Worm (Caenorhabditis elegans) whole organism, mixed stage, embryonic: ENCODE results near the gene scl-11.
A peak's percentile ranks its signal among the peaks of the same experiment; 100 is the strongest.

Source experiments
- M03D4.4 ChIP-seq: sonication (generic microtip); optimal IDR thresholded peaks from 2 replicates; lab custom pipeline; 2017; ENCODE audit warnings: mild to moderate bottlenecking, missing genetic modification characterization, missing compliant biosample characterization
- bed-3 ChIP-seq: fragments of 200-800 bp; sonication (Bioruptor generic); optimal IDR thresholded peaks from 3 replicates; lab custom pipeline; 2018; ENCODE audit warnings: mild to moderate bottlenecking, missing genetic modification characterization, moderate library complexity, missing compliant biosample characterization
- blmp-1 ChIP-seq: fragments of 150-350 bp; optimal IDR thresholded peaks from 2 replicates; lab custom pipeline; 2014; ENCODE audit warnings: missing biosample characterization, missing genetic modification characterization
- ceh-39 ChIP-seq: fragments of 150-350 bp; optimal IDR thresholded peaks from 2 replicates; lab custom pipeline; 2014; ENCODE audit warnings: missing biosample characterization, missing genetic modification characterization
- ceh-43 ChIP-seq: fragments of 200-800 bp; sonication (Bioruptor generic); optimal IDR thresholded peaks from 2 replicates; lab custom pipeline; 2018; ENCODE audit warnings: mild to moderate bottlenecking, missing genetic modification characterization, moderate library complexity, missing compliant biosample characterization
- ceh-83 ChIP-seq: fragments of 200-800 bp; sonication (Bioruptor generic); optimal IDR thresholded peaks from 2 replicates; lab custom pipeline; 2018; ENCODE audit warnings: mild to moderate bottlenecking, missing genetic modification characterization, missing compliant biosample characterization
- ces-1 ChIP-seq: fragments of 150-350 bp; optimal IDR thresholded peaks from 2 replicates; lab custom pipeline; 2014; ENCODE audit warnings: missing biosample characterization, missing genetic modification reagents, missing genetic modification characterization
- cnd-1 ChIP-seq: fragments of 200-800 bp; sonication (Bioruptor generic); optimal IDR thresholded peaks from 2 replicates; lab custom pipeline; 2018; ENCODE audit warnings: mild to moderate bottlenecking, missing genetic modification characterization, missing compliant biosample characterization
- drap-1 ChIP-seq: fragments of 200-800 bp; sonication (Bioruptor generic); optimal IDR thresholded peaks from 3 replicates; lab custom pipeline; 2018; ENCODE audit warnings: mild to moderate bottlenecking, missing genetic modification characterization, missing compliant biosample characterization
- elt-3 ChIP-seq: fragments of 150-350 bp; optimal IDR thresholded peaks from 2 replicates; lab custom pipeline; 2014; ENCODE audit warnings: missing biosample characterization, missing genetic modification characterization
- flh-1 ChIP-seq: fragments of 200-800 bp; sonication (Bioruptor generic); optimal IDR thresholded peaks from 2 replicates; lab custom pipeline; 2018; ENCODE audit warnings: mild to moderate bottlenecking, missing genetic modification characterization, moderate library complexity, missing compliant biosample characterization
- ham-2 ChIP-seq: fragments of 200-800 bp; sonication (Bioruptor generic); optimal IDR thresholded peaks from 2 replicates; lab custom pipeline; 2018; ENCODE audit warnings: mild to moderate bottlenecking, missing genetic modification characterization, missing compliant biosample characterization
- hlh-1 ChIP-seq: fragments of 150-350 bp; optimal IDR thresholded peaks from 2 replicates; lab custom pipeline; 2014; ENCODE audit warnings: missing biosample characterization, missing genetic modification reagents, missing genetic modification characterization
- lin-13 ChIP-seq: fragments of 150-350 bp; optimal IDR thresholded peaks from 2 replicates; lab custom pipeline; 2014; ENCODE audit warnings: missing biosample characterization, missing genetic modification characterization
- lin-32 ChIP-seq: fragments of 200-800 bp; sonication (Bioruptor generic); optimal IDR thresholded peaks from 2 replicates; lab custom pipeline; 2018; ENCODE audit warnings: mild to moderate bottlenecking, missing genetic modification characterization, missing compliant biosample characterization
- mab-5 ChIP-seq: fragments of 150-350 bp; optimal IDR thresholded peaks from 2 replicates; lab custom pipeline; 2014; ENCODE audit warnings: missing biosample characterization, missing genetic modification characterization
- mep-1 ChIP-seq: fragments of 150-350 bp; optimal IDR thresholded peaks from 2 replicates; lab custom pipeline; 2017; ENCODE audit warnings: missing biosample characterization, missing genetic modification reagents, missing genetic modification characterization, inconsistent platforms
- mls-2 ChIP-seq: sonication (generic microtip); optimal IDR thresholded peaks from 2 replicates; lab custom pipeline; 2016; ENCODE audit warnings: mild to moderate bottlenecking, missing genetic modification characterization, moderate library complexity, missing compliant biosample characterization
- nhr-12 ChIP-seq: fragments of 150-350 bp; optimal IDR thresholded peaks from 2 replicates; lab custom pipeline; 2014; ENCODE audit warnings: missing biosample characterization, missing genetic modification characterization
- nhr-2 ChIP-seq: fragments of 150-350 bp; optimal IDR thresholded peaks from 2 replicates; lab custom pipeline; 2014; ENCODE audit warnings: missing biosample characterization, missing genetic modification characterization
- nhr-237 ChIP-seq: fragments of 150-350 bp; optimal IDR thresholded peaks from 2 replicates; lab custom pipeline; 2014; ENCODE audit warnings: missing biosample characterization, missing genetic modification characterization
- nhr-28 ChIP-seq: fragments of 150-350 bp; optimal IDR thresholded peaks from 2 replicates; lab custom pipeline; 2014; ENCODE audit warnings: missing biosample characterization, missing genetic modification characterization
- nhr-76 ChIP-seq: sonication (generic microtip); optimal IDR thresholded peaks from 2 replicates; lab custom pipeline; 2017; ENCODE audit warnings: missing biosample characterization, missing genetic modification characterization
- pha-4 ChIP-seq: fragments of 150-350 bp; optimal IDR thresholded peaks from 2 replicates; lab custom pipeline; 2018; ENCODE audit warnings: missing biosample characterization, missing genetic modification reagents, missing genetic modification characterization
- sem-2 ChIP-seq: fragments of 200-800 bp; sonication (Bioruptor generic); optimal IDR thresholded peaks from 2 replicates; lab custom pipeline; 2018; ENCODE audit warnings: mild to moderate bottlenecking, missing genetic modification characterization, missing compliant biosample characterization
- snpc-4 ChIP-seq: fragments of 150-350 bp; optimal IDR thresholded peaks from 2 replicates; lab custom pipeline; 2014; ENCODE audit warnings: missing biosample characterization, missing genetic modification characterization
- sptf-1 ChIP-seq: sonication (generic microtip); optimal IDR thresholded peaks from 2 replicates; lab custom pipeline; 2017; ENCODE audit warnings: mild to moderate bottlenecking, missing genetic modification characterization, moderate library complexity, missing compliant biosample characterization
- tbx-8 ChIP-seq: fragments of 200-800 bp; sonication (Bioruptor generic); optimal IDR thresholded peaks from 2 replicates; lab custom pipeline; 2018; ENCODE audit warnings: mild to moderate bottlenecking, missing genetic modification characterization, moderate library complexity, missing compliant biosample characterization
- unc-120 ChIP-seq: sonication (generic microtip); optimal IDR thresholded peaks from 2 replicates; lab custom pipeline; 2017; ENCODE audit warnings: missing genetic modification characterization, missing compliant biosample characterization; ENCODE audit not compliant: poor library complexity, severe bottlenecking
- unc-39 ChIP-seq: fragments of 150-350 bp; optimal IDR thresholded peaks from 2 replicates; lab custom pipeline; 2014; ENCODE audit warnings: missing biosample characterization, missing genetic modification characterization
- unc-62 ChIP-seq: fragments of 150-350 bp; optimal IDR thresholded peaks from 2 replicates; lab custom pipeline; 2014; ENCODE audit warnings: missing biosample characterization, missing genetic modification reagents, missing genetic modification characterization
- zip-8 ChIP-seq: fragments of 150-350 bp; optimal IDR thresholded peaks from 2 replicates; lab custom pipeline; 2014; ENCODE audit warnings: missing biosample characterization, missing genetic modification characterization
- ztf-11 ChIP-seq: fragments of 150-350 bp; optimal IDR thresholded peaks from 2 replicates; lab custom pipeline; 2014; ENCODE audit warnings: missing biosample characterization, missing genetic modification characterization

The scl-11 gene

DNA sequence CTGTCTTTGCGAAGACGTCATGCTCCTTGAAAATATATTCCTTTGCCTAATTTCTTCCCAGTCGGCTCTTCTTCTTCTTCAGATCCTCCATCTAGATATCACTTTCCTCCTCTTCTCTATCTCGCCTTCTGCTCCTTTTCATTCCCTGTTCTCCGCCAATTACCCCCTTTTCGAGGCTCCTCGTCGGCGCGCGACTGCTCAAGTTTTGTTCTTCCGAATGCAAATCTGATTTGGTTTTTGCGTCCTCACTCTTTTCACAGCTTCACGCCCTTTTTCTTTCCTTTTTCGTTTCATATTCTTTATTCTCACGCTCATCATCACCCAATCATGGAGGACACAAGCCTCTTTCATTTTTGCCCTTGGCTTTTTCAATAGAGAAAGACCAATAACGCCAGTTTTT is 34.4 kb upstream of the scl-11 start:
- TF ChIP-seq nhr-2 (tag; lab: Kevin White, UChicago): no peak
- TF ChIP-seq unc-120 (tag; lab: Kevin White, UChicago): peak; percentile 7
- TF ChIP-seq nhr-12: no peak
- TF ChIP-seq pha-4 (tag; lab: Kevin White, UChicago): no peak
- peak; percentile 76 for TF ChIP-seq ces-1
- TF ChIP-seq M03D4.4 (tag; lab: Kevin White, UChicago): peak; percentile 1
- peak; percentile 36 for TF ChIP-seq sptf-1 (tag; lab: Kevin White, UChicago)
- no peak for TF ChIP-seq nhr-237 (tag; lab: Kevin White, UChicago)
- TF ChIP-seq, all 35 proteins: peak for 4

ce11 chrIV:13021006-13021405 is 30.2 kb upstream of the scl-11 start:
- TF ChIP-seq zip-8 (tag; lab: Kevin White, UChicago) (no peak), elt-3 (no peak), ces-1 (no peak), ceh-39 (no peak), pha-4 (tag; lab: Kevin White, UChicago) (no peak), unc-39 (tag; lab: Kevin White, UChicago) (no peak), blmp-1 (tag; lab: Kevin White, UChicago) (no peak), cnd-1 (tag; lab: Kevin White, UChicago) (no peak), unc-62 (GFP tag; lab: Kevin White, UChicago) (no peak), nhr-12 (no peak), sptf-1 (tag; lab: Kevin White, UChicago) (no peak), hlh-1 (tag; lab: Kevin White, UChicago) (no peak), bed-3 (no peak), mls-2 (no peak), flh-1 (GFP tag; lab: Kevin White, UChicago) (no peak), mep-1 (tag; lab: Kevin White, UChicago) (no peak), ham-2 (GFP tag; lab: Kevin White, UChicago) (no peak), lin-13 (tag; lab: Kevin White, UChicago) (no peak)

DNA sequence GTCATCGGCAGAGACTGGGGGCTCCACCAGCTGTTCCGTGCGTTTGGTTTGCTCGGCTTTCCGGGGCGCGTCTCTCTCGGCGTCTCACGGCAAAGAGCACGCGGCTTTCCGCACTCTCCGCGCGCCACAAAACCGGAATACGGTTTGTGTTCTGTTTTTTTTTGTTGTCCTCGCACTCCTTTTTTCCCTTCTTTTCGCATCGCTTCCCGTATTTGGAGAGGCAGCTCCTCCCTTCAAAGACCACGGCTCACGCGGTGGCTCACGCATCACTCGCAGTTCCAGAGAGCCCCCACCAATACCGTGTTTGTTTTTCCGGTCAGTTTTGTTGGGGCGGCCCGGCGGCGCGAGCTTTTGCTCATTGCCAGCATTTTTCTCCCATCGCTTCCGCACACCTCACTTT is 28.3 kb upstream of the scl-11 start:
- TF ChIP-seq ceh-43 (GFP tag; lab: Kevin White, UChicago): no peak
- TF ChIP-seq nhr-76 (tag; lab: Kevin White, UChicago): no peak
- no peak for TF ChIP-seq ces-1
- peak; percentile 8 for TF ChIP-seq pha-4 (tag; lab: Kevin White, UChicago)
- peak; percentile 51 for TF ChIP-seq sptf-1 (tag; lab: Kevin White, UChicago)
- no peak for TF ChIP-seq hlh-1 (tag; lab: Kevin White, UChicago)
- peak; percentile 27 for TF ChIP-seq drap-1 (GFP tag; lab: Kevin White, UChicago)
- TF ChIP-seq M03D4.4 (tag; lab: Kevin White, UChicago): no peak
- TF ChIP-seq unc-120 (tag; lab: Kevin White, UChicago): peak; percentile 31
- no peak for TF ChIP-seq sem-2 (GFP tag; lab: Kevin White, UChicago)
- TF ChIP-seq flh-1 (GFP tag; lab: Kevin White, UChicago): no peak

- TF ChIP-seq lin-32 (GFP tag; lab: Kevin White, UChicago): no peak
- peak; percentile 35 for TF ChIP-seq M03D4.4 (tag; lab: Kevin White, UChicago)
- no peak for TF ChIP-seq unc-62 (GFP tag; lab: Kevin White, UChicago)
- TF ChIP-seq mab-5 (tag; lab: Kevin White, UChicago): no peak
- no peak for TF ChIP-seq ceh-43 (GFP tag; lab: Kevin White, UChicago)
- TF ChIP-seq mls-2: no peak
- no peak for TF ChIP-seq drap-1 (GFP tag; lab: Kevin White, UChicago)
- TF ChIP-seq blmp-1 (tag; lab: Kevin White, UChicago): no peak
- no peak for TF ChIP-seq hlh-1 (tag; lab: Kevin White, UChicago)
- TF ChIP-seq sem-2 (GFP tag; lab: Kevin White, UChicago): no peak
- TF ChIP-seq unc-39 (tag; lab: Kevin White, UChicago): no peak
- TF ChIP-seq nhr-2 (tag; lab: Kevin White, UChicago): no peak
- peak; percentile 47 for TF ChIP-seq sptf-1 (tag; lab: Kevin White, UChicago)
- TF ChIP-seq nhr-12: no peak
- TF ChIP-seq nhr-28 (tag; lab: Kevin White, UChicago): no peak
- TF ChIP-seq flh-1 (GFP tag; lab: Kevin White, UChicago): no peak
- no peak for TF ChIP-seq ham-2 (GFP tag; lab: Kevin White, UChicago)
- TF ChIP-seq nhr-76 (tag; lab: Kevin White, UChicago): no peak
- peak; percentile 89 for TF ChIP-seq ces-1
- TF ChIP-seq elt-3: no peak
- TF ChIP-seq tbx-8: no peak
- no peak for TF ChIP-seq snpc-4 (tag; lab: Kevin White, UChicago)
- no peak for TF ChIP-seq nhr-237 (tag; lab: Kevin White, UChicago)
- no peak for TF ChIP-seq ceh-83
- no peak for TF ChIP-seq ztf-11 (tag; lab: Kevin White, UChicago)
- TF ChIP-seq unc-120 (tag; lab: Kevin White, UChicago): no peak
Observed at ce11 chrIV:13025853-13026343, 25.3 kb upstream of the scl-11 start.
